Worm (Caenorhabditis elegans): ENCODE measurements around the gene hphd-1.

DNA sequence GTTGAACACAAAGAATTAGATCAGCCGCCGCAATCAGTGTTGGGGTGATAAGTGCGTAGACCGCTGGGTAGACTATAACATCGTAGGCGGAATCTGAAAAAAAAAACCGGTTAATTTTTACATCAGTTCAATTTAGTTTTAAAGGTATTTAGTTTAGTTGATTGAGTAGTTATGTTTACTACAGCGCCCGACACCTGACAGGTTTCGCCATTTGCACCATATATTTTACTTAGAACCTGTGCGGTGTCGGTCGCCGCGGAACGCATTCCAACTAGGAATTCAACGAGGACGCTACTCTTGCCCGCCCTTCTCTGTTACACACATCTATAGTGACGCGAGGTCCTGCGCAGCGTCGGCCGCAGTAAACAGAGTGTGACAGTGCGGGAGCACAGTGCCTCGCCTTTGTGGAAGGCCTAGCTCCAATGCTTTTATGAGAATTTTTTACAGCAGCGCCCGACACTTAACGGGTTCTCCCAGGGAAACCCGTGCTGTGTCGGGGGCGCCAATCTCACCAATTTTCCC, 27.9 kb downstream of the hphd-1 start:
- TF ChIP-seq snpc-4 (tag; optimal IDR thresholded peaks at IDR 0.05) (no peak), nhr-20 (tag; optimal IDR thresholded peaks at IDR 0.05) (no peak)
